Fruit fly (Drosophila melanogaster) whole organism, adult: ENCODE data around the gene edin.

Source experiments
- CG11617 ChIP-seq: fragments of 200-800 bp; sonication (Bioruptor generic); optimal IDR thresholded peaks from 2 replicates; lab custom pipeline; 2017; ENCODE audit warnings: mild to moderate bottlenecking, missing biosample characterization, missing genetic modification reagents, missing genetic modification characterization
- CG12768 ChIP-seq: fragments of 200-800 bp; sonication (Bioruptor generic); optimal IDR thresholded peaks from 2 replicates; lab custom pipeline; 2017; ENCODE audit warnings: missing biosample characterization, missing genetic modification characterization, mild to moderate bottlenecking, moderate library complexity, missing genetic modification reagents
- CG14711 ChIP-seq: fragments of 200-800 bp; sonication (Bioruptor generic); optimal IDR thresholded peaks from 2 replicates; lab custom pipeline; 2018; ENCODE audit warnings: missing biosample characterization, mild to moderate bottlenecking, missing genetic modification characterization, moderate library complexity
- CG1620 ChIP-seq: fragments of 200-800 bp; sonication (Bioruptor generic); optimal IDR thresholded peaks from 2 replicates; lab custom pipeline; 2016; ENCODE audit warnings: missing biosample characterization, missing genetic modification characterization
- CG33017 ChIP-seq: fragments of 200-800 bp; sonication (Bioruptor generic); optimal IDR thresholded peaks from 2 replicates; lab custom pipeline; 2018; ENCODE audit warnings: missing biosample characterization, mild to moderate bottlenecking, missing genetic modification characterization, moderate library complexity
- CG5204 ChIP-seq: fragments of 200-800 bp; sonication (Bioruptor generic); optimal IDR thresholded peaks from 2 replicates; lab custom pipeline; 2016; ENCODE audit warnings: missing biosample characterization, missing genetic modification characterization
- CG7045 ChIP-seq: fragments of 200-800 bp; sonication (Bioruptor generic); optimal IDR thresholded peaks from 2 replicates; lab custom pipeline; 2017; ENCODE audit warnings: missing biosample characterization, mild to moderate bottlenecking, missing genetic modification characterization
- CG7101 ChIP-seq: fragments of 200-800 bp; sonication (Bioruptor generic); optimal IDR thresholded peaks from 2 replicates; lab custom pipeline; 2018; ENCODE audit warnings: missing biosample characterization, mild to moderate bottlenecking, missing genetic modification characterization, moderate library complexity
- Clk ChIP-seq: fragments of 200-800 bp; sonication (Bioruptor generic); optimal IDR thresholded peaks from 2 replicates; lab custom pipeline; 2017; ENCODE audit warnings: missing biosample characterization, missing genetic modification characterization
- Crg-1 ChIP-seq: fragments of 200-800 bp; sonication (Bioruptor generic); optimal IDR thresholded peaks from 2 replicates; lab custom pipeline; 2016; ENCODE audit warnings: missing biosample characterization, missing genetic modification characterization
- Hr96 ChIP-seq: fragments of 200-800 bp; sonication (Bioruptor generic); optimal IDR thresholded peaks from 2 replicates; lab custom pipeline; 2016; ENCODE audit warnings: missing biosample characterization, missing genetic modification characterization
- Mnt ChIP-seq: fragments of 200-800 bp; sonication (Bioruptor generic); optimal IDR thresholded peaks from 2 replicates; lab custom pipeline; 2016; ENCODE audit warnings: missing biosample characterization, mild to moderate bottlenecking, missing genetic modification characterization
- bab1 ChIP-seq: fragments of 200-800 bp; sonication (Bioruptor generic); optimal IDR thresholded peaks from 3 replicates; lab custom pipeline; 2019; ENCODE audit warnings: missing biosample characterization, mild to moderate bottlenecking, missing genetic modification characterization, moderate library complexity
- cic ChIP-seq: fragments of 200-800 bp; sonication (Bioruptor generic); optimal IDR thresholded peaks from 2 replicates; lab custom pipeline; 2017; ENCODE audit warnings: missing biosample characterization, mild to moderate bottlenecking, missing genetic modification characterization, moderate library complexity
- cnc ChIP-seq, 2 experiments: fragments of >200 bp; optimal IDR thresholded peaks; 2 replicates each; lab custom pipeline; 2017
- kay ChIP-seq: fragments of 200-800 bp; sonication (Bioruptor generic); peaks from one replicate; lab custom pipeline; 2016; ENCODE audit warnings: missing biosample characterization, missing genetic modification characterization, borderline replicate concordance
- ovo ChIP-seq: fragments of 200-800 bp; sonication (Bioruptor generic); optimal IDR thresholded peaks from 2 replicates; lab custom pipeline; 2016; ENCODE audit warnings: missing biosample characterization, missing genetic modification characterization
- pad ChIP-seq: fragments of 200-800 bp; sonication (Bioruptor generic); optimal IDR thresholded peaks from 3 replicates; lab custom pipeline; 2017; ENCODE audit warnings: missing biosample characterization, missing genetic modification characterization, mild to moderate bottlenecking, moderate library complexity, missing genetic modification reagents
- tj ChIP-seq: fragments of 200-800 bp; sonication (Bioruptor generic); optimal IDR thresholded peaks from 3 replicates; lab custom pipeline; 2017; ENCODE audit warnings: missing biosample characterization, mild to moderate bottlenecking, missing genetic modification characterization, moderate library complexity
- toe ChIP-seq: fragments of 200-800 bp; sonication (Bioruptor generic); optimal IDR thresholded peaks from 2 replicates; lab custom pipeline; 2016; ENCODE audit warnings: missing biosample characterization, missing genetic modification characterization

The edin gene

dm6 chr3L:17494541-17494940, at the start of gene edin:
Gene edin (plus strand): TSS chr3L:17494880.
- TF ChIP-seq Mnt (no peak), cic (GFP tag; lab: Kevin White, UChicago) (no peak), CG33017 (tag; lab: Kevin White, UChicago) (no peak), CG14711 (tag; lab: Kevin White, UChicago) (no peak), Clk (GFP tag; lab: Kevin White, UChicago) (no peak), CG5204 (GFP tag; lab: Kevin White, UChicago) (no peak), kay (no peak), CG11617 (GFP tag; lab: Kevin White, UChicago) (no peak), Crg-1 (GFP tag; lab: Kevin White, UChicago) (no peak), tj (GFP tag; lab: Kevin White, UChicago) (no peak), CG7101 (no peak), bab1 (GFP tag; lab: Kevin White, UChicago) (no peak), CG1620 (GFP tag; lab: Kevin White, UChicago) (no peak)

- no peak for TF ChIP-seq cic (GFP tag; lab: Kevin White, UChicago)
- no peak for TF ChIP-seq Clk (GFP tag; lab: Kevin White, UChicago)
- no peak for TF ChIP-seq pad
- no peak for TF ChIP-seq CG11617 (GFP tag; lab: Kevin White, UChicago)
- TF ChIP-seq CG12768 (GFP tag; lab: Kevin White, UChicago), result no peak
- no peak for TF ChIP-seq toe (GFP tag; lab: Kevin White, UChicago)
- TF ChIP-seq CG1620 (GFP tag; lab: Kevin White, UChicago), result no peak
- no peak for TF ChIP-seq ovo
- TF ChIP-seq CG7101, result no peak
- no peak for TF ChIP-seq CG5204 (GFP tag; lab: Kevin White, UChicago)
- no peak for TF ChIP-seq Mnt
- no peak for TF ChIP-seq Crg-1 (GFP tag; lab: Kevin White, UChicago)
- no peak for TF ChIP-seq Hr96
- TF ChIP-seq tj (GFP tag; lab: Kevin White, UChicago), result no peak
- no peak for TF ChIP-seq cnc (optimal IDR thresholded peaks at IDR 0.05; lab: Kevin White, UChicago)
Observed at dm6 chr3L:17445629-17446431, 48.9 kb upstream of the edin start.

dm6 chr3L:17447881-17448280, 46.8 kb upstream of the edin start:
- no peak for TF ChIP-seq CG33017 (tag; lab: Kevin White, UChicago)
- peak; percentile 5 for TF ChIP-seq kay

dm6 chr3L:17457695-17458242, 36.9 kb upstream of the edin start:
- TF ChIP-seq CG7045 (no peak), CG11617 (GFP tag; lab: Kevin White, UChicago) (no peak)

dm6 chr3L:17458856-17459518, 35.7 kb upstream of the edin start:
- no peak for TF ChIP-seq Clk (GFP tag; lab: Kevin White, UChicago)
- TF ChIP-seq kay, result peak; percentile 55
- TF ChIP-seq ovo, result no peak
- no peak for TF ChIP-seq tj (GFP tag; lab: Kevin White, UChicago)
- no peak for TF ChIP-seq CG5204 (GFP tag; lab: Kevin White, UChicago)
- TF ChIP-seq CG7101, result no peak

dm6 chr3L:17461369-17462012, 33.2 kb upstream of the edin start:
- TF ChIP-seq tj (GFP tag; lab: Kevin White, UChicago), result no peak
- TF ChIP-seq ovo, result no peak
- no peak for TF ChIP-seq Mnt
- no peak for TF ChIP-seq CG12768 (GFP tag; lab: Kevin White, UChicago)
- no peak for TF ChIP-seq Crg-1 (GFP tag; lab: Kevin White, UChicago)
- TF ChIP-seq CG11617 (GFP tag; lab: Kevin White, UChicago), result no peak
- no peak for TF ChIP-seq CG1620 (GFP tag; lab: Kevin White, UChicago)
- TF ChIP-seq bab1 (GFP tag; lab: Kevin White, UChicago), result no peak
- no peak for TF ChIP-seq CG33017 (tag; lab: Kevin White, UChicago)
- TF ChIP-seq Hr96, result no peak
- no peak for TF ChIP-seq Clk (GFP tag; lab: Kevin White, UChicago)
- TF ChIP-seq cic (GFP tag; lab: Kevin White, UChicago), result no peak
- TF ChIP-seq toe (GFP tag; lab: Kevin White, UChicago), result no peak
- no peak for TF ChIP-seq CG7045
- TF ChIP-seq CG14711 (tag; lab: Kevin White, UChicago), result no peak
